Fruit fly (Drosophila melanogaster) whole organism, pupa: ENCODE results near the gene Hs6st.
A peak's percentile ranks its signal among the peaks of the same experiment; 100 is the strongest.

Source experiments
- CG13204 ChIP-seq: fragments of 200-800 bp; sonication (Bioruptor generic); optimal IDR thresholded peaks from 2 replicates; lab custom pipeline; 2018; ENCODE audit warnings: missing biosample characterization, mild to moderate bottlenecking, missing genetic modification characterization, moderate library complexity
- CG14655 ChIP-seq: fragments of 200-800 bp; sonication (Bioruptor generic); optimal IDR thresholded peaks from 3 replicates; lab custom pipeline; 2017; ENCODE audit warnings: mild to moderate bottlenecking, missing biosample characterization, missing genetic modification reagents, missing genetic modification characterization
- CG34367 ChIP-seq: fragments of 200-800 bp; sonication (Bioruptor generic); optimal IDR thresholded peaks from 2 replicates; lab custom pipeline; 2018; ENCODE audit warnings: missing biosample characterization, mild to moderate bottlenecking, missing genetic modification characterization
- CG8159 ChIP-seq: fragments of 200-800 bp; sonication (Bioruptor generic); optimal IDR thresholded peaks from 3 replicates; lab custom pipeline; 2018; ENCODE audit warnings: missing biosample characterization, mild to moderate bottlenecking, missing genetic modification characterization, moderate library complexity
- CG8301 ChIP-seq: fragments of 200-800 bp; sonication (Bioruptor generic); optimal IDR thresholded peaks from 2 replicates; lab custom pipeline; 2018; ENCODE audit warnings: missing biosample characterization, mild to moderate bottlenecking, missing genetic modification characterization
- D1 ChIP-seq: fragments of 200-800 bp; sonication (Bioruptor generic); optimal IDR thresholded peaks from 2 replicates; lab custom pipeline; 2018; ENCODE audit warnings: missing biosample characterization, mild to moderate bottlenecking, missing genetic modification characterization, moderate library complexity
- EcR ChIP-seq: fragments of 200-800 bp; sonication (Bioruptor generic); optimal IDR thresholded peaks from 3 replicates; lab custom pipeline; 2019; ENCODE audit warnings: missing biosample characterization, missing genetic modification characterization, mild to moderate bottlenecking, moderate library complexity, missing genetic modification reagents
- Pif1A ChIP-seq: fragments of 200-800 bp; sonication (Bioruptor generic); optimal IDR thresholded peaks from 3 replicates; lab custom pipeline; 2016; ENCODE audit warnings: missing biosample characterization, missing genetic modification characterization
- fd96Ca ChIP-seq: fragments of 200-800 bp; sonication (Bioruptor generic); IDR thresholded peaks from 3 replicates; pipeline ENCODE4 v1.3.6; 2022; ENCODE audit warnings: missing biosample characterization, missing genetic modification characterization
- gl ChIP-seq: fragments of 200-800 bp; sonication (Bioruptor generic); optimal IDR thresholded peaks from 2 replicates; lab custom pipeline; 2018; ENCODE audit warnings: missing biosample characterization, mild to moderate bottlenecking, missing genetic modification characterization

- no peak for TF ChIP-seq fd96Ca
- no peak for TF ChIP-seq CG13204
- peak; percentile 45 for TF ChIP-seq CG14655
- no peak for TF ChIP-seq CG8159
- TF ChIP-seq CG8301, result peak; percentile 2
- TF ChIP-seq Pif1A (GFP tag; lab: Kevin White, UChicago), result peak; percentile 45
- peak; percentile 52 for TF ChIP-seq EcR (GFP tag; lab: Kevin White, UChicago)
- no peak for TF ChIP-seq CG34367 (tag; lab: Kevin White, UChicago)
- TF ChIP-seq gl (tag; lab: Kevin White, UChicago), result peak; percentile 36
- TF ChIP-seq D1 (tag; lab: Kevin White, UChicago), result no peak
These were observed 97.8 kb downstream of the Hs6st start for dm6 chr3R:19910302-19911029.
